Fruit fly (Drosophila melanogaster) whole organism, embryonic: ENCODE results near the gene Tsp29Fb.

Experiments used
- CG1603 ChIP-seq: fragments of 200-800 bp; sonication (Bioruptor generic); optimal IDR thresholded peaks from 2 replicates; lab custom pipeline; 2019; ENCODE audit warnings: missing biosample characterization, mild to moderate bottlenecking, missing genetic modification characterization, moderate library complexity
- Opbp ChIP-seq: fragments of 200-800 bp; sonication (Bioruptor generic); IDR thresholded peaks from 3 replicates; pipeline ENCODE4 v1.3.6; 2022; ENCODE audit warnings: missing biosample characterization, missing genetic modification characterization; ENCODE audit not compliant: partially characterized antibody
- Scr ChIP-seq: fragments of 200-800 bp; sonication (Bioruptor generic); IDR thresholded peaks from 2 replicates; pipeline ENCODE4 v1.3.6; 2022; ENCODE audit warnings: missing biosample characterization, missing genetic modification characterization; ENCODE audit not compliant: partially characterized antibody
- maf-S ChIP-seq: fragments of 200-800 bp; sonication (Bioruptor generic); optimal IDR thresholded peaks from 2 replicates; lab custom pipeline; 2016; ENCODE audit warnings: missing biosample characterization, missing genetic modification characterization
- prd ChIP-seq, 3 experiments: fragments of >200 bp in 2 of 3; fragments of 200-800 bp in 1 of 3; sonication (Bioruptor generic) in 1 of 3; optimal IDR thresholded peaks in 2 of 3; IDR thresholded peaks in 1 of 3; 2 replicates in 2 of 3; 3 replicates in 1 of 3; pipeline versions ENCODE4 v1.3.6 to Lab custom; 2017 to 2022; ENCODE audit warnings: missing biosample characterization in 1 of 3, missing genetic modification characterization in 1 of 3

DNA sequence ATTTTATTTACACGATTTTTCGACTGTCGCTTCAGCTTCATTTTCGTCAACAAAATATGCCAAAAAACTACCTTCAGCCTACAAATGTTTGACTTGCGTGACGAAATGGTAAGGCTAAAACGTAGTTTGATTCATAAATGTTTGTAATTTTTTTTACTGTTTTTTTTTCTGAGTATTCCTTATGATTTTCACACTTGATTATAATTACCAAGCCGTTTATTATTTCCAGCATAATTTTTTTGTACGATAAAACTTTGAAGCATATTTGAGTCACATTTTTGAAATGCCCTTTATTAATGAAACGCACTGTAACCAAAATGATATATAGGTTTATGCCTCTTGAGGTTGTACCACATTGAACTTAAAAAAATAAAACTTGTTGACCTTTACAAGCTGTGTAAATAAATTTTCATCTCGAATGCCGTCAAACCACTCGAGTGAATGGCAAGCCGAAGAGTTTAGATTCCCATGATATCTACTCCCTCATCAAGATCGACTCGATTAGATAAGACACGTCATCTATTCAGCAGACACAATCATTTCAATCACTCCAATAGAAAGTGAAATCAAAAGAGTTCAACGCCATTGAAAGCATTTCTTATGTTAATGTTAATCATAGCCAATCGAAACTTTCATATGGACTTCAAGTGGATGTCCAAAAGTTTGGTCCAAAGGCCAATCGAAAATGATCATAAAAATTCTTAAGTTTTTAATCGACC lies 45.6 kb downstream of the Tsp29Fb start:
- TF ChIP-seq prd (optimal IDR thresholded peaks at IDR 0.05; lab: Kevin White, UChicago), result no peak
- no peak; the same call in 2 of the 3 replicates for TF ChIP-seq prd (GFP tag; IDR thresholded peaks at IDR 0.05; lab: Robert Waterston, UW)
- no peak for TF ChIP-seq CG1603
- TF ChIP-seq maf-S (GFP tag; lab: Kevin White, UChicago), result peak; percentile 44
- TF ChIP-seq Scr (GFP tag; lab: Robert Waterston, UW), result no peak
- TF ChIP-seq Opbp (GFP tag; lab: Robert Waterston, UW), result no peak
